Fruit fly (Drosophila melanogaster) whole organism, embryonic: ENCODE data around the gene CG15865.

Experiments
- CG10147 ChIP-seq: fragments of 200-800 bp; sonication (Bioruptor generic); optimal IDR thresholded peaks from 2 replicates; lab custom pipeline; 2019; ENCODE audit warnings: missing biosample characterization, mild to moderate bottlenecking, missing genetic modification characterization, moderate library complexity
- CG10274 ChIP-seq: fragments of 200-800 bp; sonication (Bioruptor generic); optimal IDR thresholded peaks from 3 replicates; lab custom pipeline; 2017; ENCODE audit warnings: missing biosample characterization, mild to moderate bottlenecking, missing genetic modification characterization
- CG10321 ChIP-seq: fragments of 200-800 bp; sonication (Bioruptor generic); IDR thresholded peaks from 2 replicates; pipeline ENCODE4 v1.3.6; 2022; ENCODE audit warnings: missing biosample characterization, missing genetic modification characterization
- CG10565 ChIP-seq: fragments of 200-800 bp; sonication (Bioruptor generic); optimal IDR thresholded peaks from 3 replicates; lab custom pipeline; 2016; ENCODE audit warnings: missing biosample characterization, mild to moderate bottlenecking, missing genetic modification characterization
- CG10654 ChIP-seq: fragments of 200-800 bp; sonication (Bioruptor generic); optimal IDR thresholded peaks from 2 replicates; lab custom pipeline; 2016; ENCODE audit warnings: missing biosample characterization, missing genetic modification characterization
- CG10979 ChIP-seq: fragments of 200-800 bp; sonication (Bioruptor generic); optimal IDR thresholded peaks from 2 replicates; lab custom pipeline; 2018; ENCODE audit warnings: missing biosample characterization, mild to moderate bottlenecking, missing genetic modification characterization, moderate library complexity
- CG11398 ChIP-seq: fragments of 200-800 bp; sonication (Bioruptor generic); optimal IDR thresholded peaks from 2 replicates; lab custom pipeline; 2016; ENCODE audit warnings: missing biosample characterization, missing genetic modification characterization
- CG11456 ChIP-seq: fragments of 200-800 bp; sonication (Bioruptor generic); IDR thresholded peaks from 3 replicates; pipeline ENCODE4 v1.3.6; 2022; ENCODE audit warnings: missing biosample characterization, missing genetic modification characterization
- CG14441 ChIP-seq: fragments of 200-800 bp; sonication (Bioruptor generic); IDR thresholded peaks from 2 replicates; pipeline ENCODE4 v1.3.6; 2022; ENCODE audit warnings: missing biosample characterization, missing genetic modification characterization
- CG15479 ChIP-seq: fragments of 200-800 bp; sonication (Bioruptor generic); optimal IDR thresholded peaks from 3 replicates; lab custom pipeline; 2019; ENCODE audit warnings: missing biosample characterization, mild to moderate bottlenecking, missing genetic modification characterization, moderate library complexity
- CG17612 ChIP-seq: fragments of 200-800 bp; sonication (Bioruptor generic); IDR thresholded peaks from 2 replicates; pipeline ENCODE4 v1.3.6; 2022; ENCODE audit warnings: missing biosample characterization, missing genetic modification characterization
- CG17802 ChIP-seq: fragments of 200-800 bp; sonication (Bioruptor generic); optimal IDR thresholded peaks from 2 replicates; lab custom pipeline; 2018; ENCODE audit warnings: missing biosample characterization, mild to moderate bottlenecking, missing genetic modification characterization, moderate library complexity
- CG17829 ChIP-seq: fragments of 200-800 bp; optimal IDR thresholded peaks from 2 replicates; lab custom pipeline; 2019; ENCODE audit warnings: missing biosample characterization, mild to moderate bottlenecking, missing genetic modification characterization, moderate library complexity
- CG2120 ChIP-seq: fragments of 200-800 bp; sonication (Bioruptor generic); optimal IDR thresholded peaks from 3 replicates; lab custom pipeline; 2016; ENCODE audit warnings: missing biosample characterization, missing genetic modification characterization
- CG2202 ChIP-seq: fragments of 200-800 bp; sonication (Bioruptor generic); optimal IDR thresholded peaks from 2 replicates; lab custom pipeline; 2018; ENCODE audit warnings: missing biosample characterization, mild to moderate bottlenecking, missing genetic modification characterization
- CG32532 ChIP-seq: fragments of 200-800 bp; sonication (Bioruptor generic); IDR thresholded peaks from 2 replicates; pipeline ENCODE4 v1.3.6; 2022; ENCODE audit warnings: missing biosample characterization, missing genetic modification characterization
- CG6813 ChIP-seq: fragments of 200-800 bp; sonication (Bioruptor generic); optimal IDR thresholded peaks from 2 replicates; lab custom pipeline; 2017; ENCODE audit warnings: missing biosample characterization, missing genetic modification characterization, mild to moderate bottlenecking, moderate library complexity, missing genetic modification reagents
- CG6854 ChIP-seq: fragments of 200-800 bp; sonication (Bioruptor generic); optimal IDR thresholded peaks from 3 replicates; lab custom pipeline; 2017; ENCODE audit warnings: missing biosample characterization, mild to moderate bottlenecking, missing genetic modification characterization
- CG7271 ChIP-seq: fragments of 200-800 bp; sonication (Bioruptor generic); optimal IDR thresholded peaks from 2 replicates; lab custom pipeline; 2018; ENCODE audit warnings: missing biosample characterization, mild to moderate bottlenecking, missing genetic modification characterization, moderate library complexity
- CG7987 ChIP-seq: fragments of 200-800 bp; sonication (Bioruptor generic); optimal IDR thresholded peaks from 2 replicates; lab custom pipeline; 2018; ENCODE audit warnings: missing biosample characterization, mild to moderate bottlenecking, missing genetic modification characterization, moderate library complexity
- CG8388 ChIP-seq: fragments of 200-800 bp; sonication (Bioruptor generic); optimal IDR thresholded peaks from 2 replicates; lab custom pipeline; 2019; ENCODE audit warnings: missing biosample characterization, mild to moderate bottlenecking, missing genetic modification characterization, moderate library complexity
- CG9797 ChIP-seq: fragments of 200-800 bp; sonication (Bioruptor generic); optimal IDR thresholded peaks from 3 replicates; lab custom pipeline; 2018; ENCODE audit warnings: missing biosample characterization, mild to moderate bottlenecking, missing genetic modification characterization
- CG9817 ChIP-seq: fragments of 200-800 bp; sonication (Bioruptor generic); optimal IDR thresholded peaks from 2 replicates; lab custom pipeline; 2018; ENCODE audit warnings: missing biosample characterization, mild to moderate bottlenecking, missing genetic modification characterization, moderate library complexity
- D19A ChIP-seq: fragments of 200-800 bp; optimal IDR thresholded peaks from 3 replicates; lab custom pipeline; 2019; ENCODE audit warnings: missing biosample characterization, mild to moderate bottlenecking, missing genetic modification characterization, moderate library complexity
- Dbx ChIP-seq: fragments of 200-800 bp; sonication (Bioruptor generic); IDR thresholded peaks from 3 replicates; pipeline ENCODE4 v1.3.6; 2022; ENCODE audit warnings: missing biosample characterization, missing genetic modification characterization
- Hand ChIP-seq: fragments of 200-800 bp; sonication (Bioruptor generic); optimal IDR thresholded peaks from 2 replicates; lab custom pipeline; 2017; ENCODE audit warnings: mild to moderate bottlenecking, missing biosample characterization, missing genetic modification reagents, missing genetic modification characterization
- Jarid2 ChIP-seq: fragments of 200-800 bp; sonication (Bioruptor generic); optimal IDR thresholded peaks from 3 replicates; lab custom pipeline; 2017; ENCODE audit warnings: mild to moderate bottlenecking, missing biosample characterization, missing genetic modification reagents, missing genetic modification characterization
- MBD-R2 ChIP-seq: fragments of 200-800 bp; sonication (Bioruptor generic); IDR thresholded peaks from 2 replicates; pipeline ENCODE4 v1.3.6; 2022; ENCODE audit warnings: missing biosample characterization, missing genetic modification characterization
- NfI ChIP-seq: fragments of 200-800 bp; sonication (Bioruptor generic); optimal IDR thresholded peaks from 3 replicates; lab custom pipeline; 2018; ENCODE audit warnings: missing biosample characterization, mild to moderate bottlenecking, missing genetic modification characterization, moderate library complexity
- PHDP ChIP-seq: fragments of 200-800 bp; sonication (Bioruptor generic); optimal IDR thresholded peaks from 3 replicates; lab custom pipeline; 2018; ENCODE audit warnings: missing biosample characterization, mild to moderate bottlenecking, missing genetic modification characterization, moderate library complexity
- Rfx ChIP-seq: fragments of 200-800 bp; sonication (Bioruptor generic); IDR thresholded peaks from 2 replicates; pipeline ENCODE4 v1.3.6; 2022; ENCODE audit warnings: missing biosample characterization, missing genetic modification characterization
- Spps ChIP-seq: fragments of 200-800 bp; sonication (Bioruptor generic); optimal IDR thresholded peaks from 2 replicates; lab custom pipeline; 2018; ENCODE audit warnings: missing biosample characterization, mild to moderate bottlenecking, missing genetic modification characterization
- Tbp ChIP-seq: fragments of >200 bp; optimal IDR thresholded peaks from 2 replicates; lab custom pipeline; 2018; ENCODE audit warnings: missing biosample characterization, missing genetic modification characterization
- Usf ChIP-seq: fragments of 200-800 bp; sonication (Bioruptor generic); optimal IDR thresholded peaks from 2 replicates; lab custom pipeline; 2017; ENCODE audit warnings: missing genotype, missing biosample characterization, missing genetic modification characterization
- ac ChIP-seq: fragments of 200-800 bp; sonication (Bioruptor generic); optimal IDR thresholded peaks from 3 replicates; lab custom pipeline; 2017; ENCODE audit warnings: missing biosample characterization, mild to moderate bottlenecking, missing genetic modification characterization
- al ChIP-seq: fragments of 200-800 bp; sonication (Bioruptor generic); IDR thresholded peaks from 2 replicates; pipeline ENCODE4 v1.3.6; 2022; ENCODE audit warnings: missing biosample characterization, missing genetic modification characterization
- ato ChIP-seq: fragments of 200-800 bp; sonication (Bioruptor generic); IDR thresholded peaks from 2 replicates; pipeline ENCODE4 v1.3.6; 2022; ENCODE audit warnings: missing biosample characterization, missing genetic modification characterization; ENCODE audit not compliant: partially characterized antibody
- croc ChIP-seq: fragments of 200-800 bp; sonication (Bioruptor generic); conservative IDR thresholded peaks from 3 replicates; pipeline ENCODE4 v1.3.6; 2022; ENCODE audit warnings: missing biosample characterization, missing genetic modification characterization
- crol ChIP-seq: fragments of 200-800 bp; sonication (Bioruptor generic); IDR thresholded peaks from 2 replicates; pipeline ENCODE4 v1.3.6; 2022; ENCODE audit warnings: missing biosample characterization, missing genetic modification characterization
- ems ChIP-seq: fragments of 200-800 bp; sonication (Bioruptor generic); optimal IDR thresholded peaks from 3 replicates; lab custom pipeline; 2016; ENCODE audit warnings: missing biosample characterization, missing genetic modification characterization
- her ChIP-seq: fragments of 200-800 bp; sonication (Bioruptor generic); optimal IDR thresholded peaks from 2 replicates; lab custom pipeline; 2016; ENCODE audit warnings: missing biosample characterization, missing genetic modification characterization
- ind ChIP-seq: fragments of 200-800 bp; sonication (Bioruptor generic); optimal IDR thresholded peaks from 3 replicates; lab custom pipeline; 2016; ENCODE audit warnings: missing biosample characterization, missing genetic modification characterization
- lbe ChIP-seq: fragments of 200-800 bp; sonication (Bioruptor generic); optimal IDR thresholded peaks from 2 replicates; lab custom pipeline; 2016; ENCODE audit warnings: missing biosample characterization, mild to moderate bottlenecking, missing genetic modification characterization
- peb ChIP-seq: fragments of 200-800 bp; sonication (Bioruptor generic); IDR thresholded peaks from 2 replicates; pipeline ENCODE4 v1.3.6; 2022; ENCODE audit warnings: missing biosample characterization, missing genetic modification characterization
- ro ChIP-seq: fragments of 200-800 bp; sonication (Bioruptor generic); IDR thresholded peaks from 2 replicates; pipeline ENCODE4 v1.3.6; 2022; ENCODE audit warnings: missing biosample characterization, missing genetic modification characterization
- sob ChIP-seq: fragments of 200-800 bp; sonication (Bioruptor generic); IDR thresholded peaks from 2 replicates; pipeline ENCODE4 v1.3.6; 2022; ENCODE audit warnings: missing biosample characterization, missing genetic modification characterization
- sr ChIP-seq: fragments of 200-800 bp; sonication (Bioruptor generic); IDR thresholded peaks from 3 replicates; pipeline ENCODE4 v1.3.6; 2022; ENCODE audit warnings: missing biosample characterization, missing genetic modification characterization
- tgo ChIP-seq: fragments of 200-800 bp; sonication (Bioruptor generic); IDR thresholded peaks from 3 replicates; pipeline ENCODE4 v1.3.6; 2022; ENCODE audit warnings: missing biosample characterization, missing genetic modification characterization
- ttk ChIP-seq: fragments of 200-800 bp; sonication (Bioruptor generic); IDR thresholded peaks from 2 replicates; pipeline ENCODE4 v2.1.2; 2022; ENCODE audit warnings: missing biosample characterization, missing genetic modification characterization
- unc-4 ChIP-seq: fragments of 200-800 bp; sonication (Bioruptor generic); IDR thresholded peaks from 2 replicates; pipeline ENCODE4 v1.3.6; 2022; ENCODE audit warnings: missing biosample characterization, missing genetic modification characterization; ENCODE audit not compliant: partially characterized antibody
- wdn ChIP-seq: fragments of 200-800 bp; sonication (Bioruptor generic); IDR thresholded peaks from 2 replicates; pipeline ENCODE4 v1.3.6; 2022; ENCODE audit warnings: missing biosample characterization, missing genetic modification characterization
- z ChIP-seq: fragments of 200-800 bp; sonication (Bioruptor generic); IDR thresholded peaks from 3 replicates; pipeline ENCODE4 v1.3.6; 2022; ENCODE audit warnings: missing biosample characterization, missing genetic modification characterization

Gene CG15865

DNA sequence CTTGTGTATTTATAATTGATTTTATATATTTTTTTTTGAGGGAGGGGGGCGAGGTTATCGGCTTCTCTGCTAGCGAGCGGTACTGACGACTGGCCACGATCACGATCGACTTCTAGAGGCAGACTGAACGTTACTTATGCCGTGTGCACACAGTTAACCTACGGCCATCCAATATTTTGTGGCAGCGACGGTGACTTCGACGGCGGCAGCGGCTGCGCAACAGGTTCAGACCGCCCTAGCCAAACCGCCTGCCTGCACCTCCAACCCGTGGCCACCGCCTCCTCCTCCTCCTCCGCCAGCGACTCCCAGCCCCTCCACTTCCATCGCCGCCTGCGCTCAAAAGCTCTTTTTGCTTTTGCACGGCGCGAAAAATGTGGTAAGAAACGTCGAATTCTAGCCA lies 42.8 kb downstream of the CG15865 start, which contains the start of gene CG9782 (continued):
- 0 out of 3 replicates have a peak, but pooled peaks have one; percentile 16 for TF ChIP-seq Dbx (GFP tag; lab: Robert Waterston, UW)
- TF ChIP-seq peb (GFP tag; lab: Robert Waterston, UW), result no peak
- TF ChIP-seq CG6854 (GFP tag; lab: Kevin White, UChicago), result no peak
- TF ChIP-seq CG8388, result no peak
- no peak for TF ChIP-seq Hand (GFP tag; lab: Kevin White, UChicago)
- no peak for TF ChIP-seq ttk (GFP tag; lab: Robert Waterston, UW)
- TF ChIP-seq CG15479, result no peak
- TF ChIP-seq z (GFP tag; lab: Robert Waterston, UW), result peak; percentile 77; the same call in 2 of the 3 replicates
- no peak for TF ChIP-seq her (GFP tag; lab: Kevin White, UChicago)
- no peak for TF ChIP-seq Spps
- no peak for TF ChIP-seq ems (GFP tag; lab: Kevin White, UChicago)
- 0 out of 2 replicates have a peak, but pooled peaks have one; percentile 10 for TF ChIP-seq MBD-R2 (GFP tag; lab: Robert Waterston, UW)
- no peak for TF ChIP-seq ato (GFP tag; lab: Robert Waterston, UW)
- TF ChIP-seq CG11456 (GFP tag; lab: Robert Waterston, UW), result no peak
- TF ChIP-seq CG14441 (GFP tag; lab: Robert Waterston, UW), result no peak
- no peak for TF ChIP-seq al (GFP tag; lab: Robert Waterston, UW)
- no peak for TF ChIP-seq croc
- no peak for TF ChIP-seq CG17802 (tag; lab: Kevin White, UChicago)
- TF ChIP-seq CG10147 (GFP tag; lab: Kevin White, UChicago), result no peak
- TF ChIP-seq tgo (GFP tag; lab: Robert Waterston, UW), result no peak
- TF ChIP-seq CG7987 (GFP tag; lab: Kevin White, UChicago), result no peak
- no peak for TF ChIP-seq ac (GFP tag; lab: Kevin White, UChicago)
- no peak for TF ChIP-seq PHDP (tag; lab: Kevin White, UChicago)
- no peak for TF ChIP-seq CG10321 (GFP tag; lab: Robert Waterston, UW)
- TF ChIP-seq CG6813, result no peak
- no peak for TF ChIP-seq Tbp (GFP tag; lab: Kevin White, UChicago)
- TF ChIP-seq sob, result no peak
- peak; percentile 84 for TF ChIP-seq crol
- no peak for TF ChIP-seq Usf (GFP tag; lab: Kevin White, UChicago)
- 0 out of 2 replicates have a peak, but pooled peaks have one; percentile 16 for TF ChIP-seq unc-4 (GFP tag; lab: Robert Waterston, UW)
- TF ChIP-seq ind (GFP tag; lab: Kevin White, UChicago), result no peak
- no peak for TF ChIP-seq CG7271
- peak; percentile 72 for TF ChIP-seq sr
- no peak for TF ChIP-seq CG2120 (GFP tag; lab: Kevin White, UChicago)
- TF ChIP-seq CG10565 (GFP tag; lab: Kevin White, UChicago), result no peak
- 0 out of 2 replicates have a peak, but pooled peaks have one; percentile 21 for TF ChIP-seq Rfx (GFP tag; lab: Robert Waterston, UW)
- TF ChIP-seq lbe (GFP tag; lab: Kevin White, UChicago), result no peak
- no peak for TF ChIP-seq CG2202 (tag; lab: Kevin White, UChicago)
- no peak for TF ChIP-seq wdn (GFP tag; lab: Robert Waterston, UW)
- TF ChIP-seq CG17829 (tag; lab: Kevin White, UChicago), result no peak
- no peak for TF ChIP-seq CG10274 (GFP tag; lab: Kevin White, UChicago)
- TF ChIP-seq D19A (tag; lab: Kevin White, UChicago), result no peak
- no peak for TF ChIP-seq Jarid2 (GFP tag; lab: Kevin White, UChicago)
- no peak for TF ChIP-seq CG17612 (GFP tag; lab: Robert Waterston, UW)
- no peak for TF ChIP-seq CG9797
- no peak for TF ChIP-seq NfI
- peak; percentile 29; the same call in 1 of the 2 replicates for TF ChIP-seq CG32532 (GFP tag; lab: Robert Waterston, UW)
- TF ChIP-seq ro (GFP tag; lab: Robert Waterston, UW), result no peak
- TF ChIP-seq CG9817 (tag; lab: Kevin White, UChicago), result no peak
- TF ChIP-seq CG10979 (tag; lab: Kevin White, UChicago), result no peak
- no peak for TF ChIP-seq CG11398
- TF ChIP-seq CG10654 (GFP tag; lab: Kevin White, UChicago), result no peak
